Fruit fly (Drosophila melanogaster) whole organism, embryonic: ENCODE results near the gene Tmx3.
A peak's percentile ranks its signal among the peaks of the same experiment; 100 is the strongest.

ENCODE experiments used
- CG2199 ChIP-seq: fragments of 200-800 bp; sonication (Bioruptor generic); IDR thresholded peaks from 3 replicates; pipeline ENCODE4 v1.3.6; 2022; ENCODE audit warnings: missing biosample characterization, missing genetic modification characterization
- Sox100B ChIP-seq: fragments of 200-800 bp; sonication (Bioruptor generic); optimal IDR thresholded peaks from 3 replicates; lab custom pipeline; 2018; ENCODE audit warnings: missing biosample characterization, mild to moderate bottlenecking, missing genetic modification characterization
- ato ChIP-seq: fragments of 200-800 bp; sonication (Bioruptor generic); IDR thresholded peaks from 2 replicates; pipeline ENCODE4 v1.3.6; 2022; ENCODE audit warnings: missing biosample characterization, missing genetic modification characterization; ENCODE audit not compliant: partially characterized antibody
- crc ChIP-seq: fragments of 200-800 bp; sonication (Bioruptor generic); optimal IDR thresholded peaks from 2 replicates; lab custom pipeline; 2016; ENCODE audit warnings: missing biosample characterization, missing genetic modification characterization
- dpn ChIP-seq, 2 experiments: fragments of 200-800 bp; sonication (Bioruptor generic); optimal IDR thresholded peaks; 3 replicates each; lab custom pipeline; 2016; ENCODE audit warnings: missing biosample characterization in 2 of 2, missing genetic modification characterization in 2 of 2

dm6 chr3L:16202550-16202949, 26.4 kb upstream of the Tmx3 start:
- peak in 1 of 2 experiments; percentile 6 for TF ChIP-seq dpn (GFP tag; optimal IDR thresholded peaks at IDR 0.05; lab: Kevin White, UChicago)
- no peak for TF ChIP-seq crc (GFP tag; lab: Kevin White, UChicago)
- peak; percentile 57 for TF ChIP-seq Sox100B (GFP tag; lab: Kevin White, UChicago)
- TF ChIP-seq ato (GFP tag; lab: Robert Waterston, UW): no peak
- no peak for TF ChIP-seq CG2199 (GFP tag; lab: Robert Waterston, UW)
